Worm (Caenorhabditis elegans) whole organism, L2 larva: ENCODE results near the gene F25F2.1.

Experiments used
- ZK546.5 ChIP-seq: sonication (generic microtip); optimal IDR thresholded peaks from 2 replicates; lab custom pipeline; 2017; ENCODE audit warnings: missing biosample characterization, missing genetic modification characterization
- aly-2 ChIP-seq: fragments of 150-350 bp; optimal IDR thresholded peaks from 2 replicates; lab custom pipeline; 2014; ENCODE audit warnings: missing biosample characterization, missing genetic modification characterization
- ama-1 ChIP-seq: fragments of 150-350 bp; optimal IDR thresholded peaks from 2 replicates; lab custom pipeline; 2018; ENCODE audit warnings: inconsistent platforms
- ceh-16 ChIP-seq: fragments of 150-350 bp; optimal IDR thresholded peaks from 2 replicates; lab custom pipeline; 2014; ENCODE audit warnings: missing biosample characterization, missing genetic modification characterization
- ceh-82 ChIP-seq: fragments of 150-350 bp; optimal IDR thresholded peaks from 2 replicates; lab custom pipeline; 2014; ENCODE audit warnings: missing biosample characterization, missing genetic modification characterization
- egl-27 ChIP-seq: sonication (generic microtip); optimal IDR thresholded peaks from 3 replicates; lab custom pipeline; 2017; ENCODE audit warnings: missing biosample characterization, missing genetic modification reagents, missing genetic modification characterization
- gmeb-1 ChIP-seq: fragments of 150-350 bp; optimal IDR thresholded peaks from 2 replicates; lab custom pipeline; 2014; ENCODE audit warnings: missing biosample characterization, missing genetic modification characterization
- lin-11 ChIP-seq: fragments of 150-350 bp; sonication (generic microtip); optimal IDR thresholded peaks from 2 replicates; lab custom pipeline; 2014; ENCODE audit warnings: missing biosample characterization, missing genetic modification characterization, inconsistent platforms, mixed read lengths
- nhr-129 ChIP-seq: fragments of 150-350 bp; optimal IDR thresholded peaks from 2 replicates; lab custom pipeline; 2014; ENCODE audit warnings: missing biosample characterization, missing genetic modification characterization
- nhr-6 ChIP-seq: fragments of 150-350 bp; optimal IDR thresholded peaks from 2 replicates; lab custom pipeline; 2014; ENCODE audit warnings: missing biosample characterization, missing genetic modification characterization
- nhr-77 ChIP-seq: fragments of 150-350 bp; optimal IDR thresholded peaks from 2 replicates; lab custom pipeline; 2014; ENCODE audit warnings: missing biosample characterization, missing genetic modification characterization
- unc-39 ChIP-seq: fragments of 150-350 bp; optimal IDR thresholded peaks from 2 replicates; lab custom pipeline; 2014; ENCODE audit warnings: missing biosample characterization, missing genetic modification characterization
- unc-62 ChIP-seq: fragments of 150-350 bp; optimal IDR thresholded peaks from 2 replicates; lab custom pipeline; 2014; ENCODE audit warnings: missing biosample characterization, missing genetic modification reagents, missing genetic modification characterization
- zag-1 ChIP-seq: fragments of 150-350 bp; optimal IDR thresholded peaks from 2 replicates; lab custom pipeline; 2014; ENCODE audit warnings: missing biosample characterization, missing genetic modification characterization

ce11 chrIII:4477472-4477871, 31.2 kb upstream of the F25F2.1 start, which contains the start of gene ins-17:
- TF ChIP-seq ama-1 (lab: Kevin White, UChicago), result no peak
- TF ChIP-seq egl-27 (tag; lab: Kevin White, UChicago), result no peak
- TF ChIP-seq ceh-82 (tag; lab: Kevin White, UChicago), result no peak
- no peak for TF ChIP-seq ZK546.5 (tag; lab: Kevin White, UChicago)
- TF ChIP-seq zag-1 (tag; lab: Kevin White, UChicago), result no peak
- TF ChIP-seq unc-39 (tag; lab: Kevin White, UChicago), result no peak
- no peak for TF ChIP-seq unc-62 (GFP tag; lab: Kevin White, UChicago)
- TF ChIP-seq nhr-6 (tag; lab: Kevin White, UChicago), result no peak
- no peak for TF ChIP-seq lin-11
- TF ChIP-seq nhr-129, result no peak
- no peak for TF ChIP-seq nhr-77
- no peak for TF ChIP-seq ceh-16
- TF ChIP-seq gmeb-1, result no peak
- no peak for TF ChIP-seq aly-2 (tag; lab: Kevin White, UChicago)
